Worm (Caenorhabditis elegans) whole organism, L4 larva: ENCODE measurements around the gene ZC317.7.

ENCODE experiments used
- aly-2 ChIP-seq: sonication (generic microtip); optimal IDR thresholded peaks from 2 replicates; lab custom pipeline; 2018; ENCODE audit warnings: missing biosample characterization, missing genetic modification characterization
- nhr-25 ChIP-seq: sonication (generic microtip); optimal IDR thresholded peaks from 2 replicates; lab custom pipeline; 2017; ENCODE audit warnings: missing genetic modification characterization, mild to moderate bottlenecking, missing compliant biosample characterization, antibody characterized with exemption, moderate library complexity, borderline replicate concordance; ENCODE audit not compliant: insufficient read depth
- tag-97 ChIP-seq: fragments of 200-800 bp; sonication (Bioruptor generic); IDR thresholded peaks from 2 replicates; pipeline ENCODE4 v1.3.6; 2022; ENCODE audit warnings: missing genetic modification characterization, missing compliant biosample characterization

- TF ChIP-seq aly-2 (tag; lab: Kevin White, UChicago) (no peak), nhr-25 (tag; lab: Kevin White, UChicago) (no peak), tag-97 (no peak)
Measured at ce11 chrV:5512559-5512958, 41.7 kb upstream of the ZC317.7 start.
